Fruit fly (Drosophila melanogaster) ovary, adult (tissue): ENCODE data around the gene Takl2.
A peak's percentile ranks its signal among the peaks of the same experiment; 100 is the strongest.

ENCODE experiments used
- CG17801 ChIP-seq: fragments of 200-800 bp; optimal IDR thresholded peaks from 2 replicates; lab custom pipeline; 2019; ENCODE audit warnings: missing biosample characterization, mild to moderate bottlenecking, missing genetic modification characterization, moderate library complexity; ENCODE audit not compliant: partially characterized antibody

Gene Takl2

DNA sequence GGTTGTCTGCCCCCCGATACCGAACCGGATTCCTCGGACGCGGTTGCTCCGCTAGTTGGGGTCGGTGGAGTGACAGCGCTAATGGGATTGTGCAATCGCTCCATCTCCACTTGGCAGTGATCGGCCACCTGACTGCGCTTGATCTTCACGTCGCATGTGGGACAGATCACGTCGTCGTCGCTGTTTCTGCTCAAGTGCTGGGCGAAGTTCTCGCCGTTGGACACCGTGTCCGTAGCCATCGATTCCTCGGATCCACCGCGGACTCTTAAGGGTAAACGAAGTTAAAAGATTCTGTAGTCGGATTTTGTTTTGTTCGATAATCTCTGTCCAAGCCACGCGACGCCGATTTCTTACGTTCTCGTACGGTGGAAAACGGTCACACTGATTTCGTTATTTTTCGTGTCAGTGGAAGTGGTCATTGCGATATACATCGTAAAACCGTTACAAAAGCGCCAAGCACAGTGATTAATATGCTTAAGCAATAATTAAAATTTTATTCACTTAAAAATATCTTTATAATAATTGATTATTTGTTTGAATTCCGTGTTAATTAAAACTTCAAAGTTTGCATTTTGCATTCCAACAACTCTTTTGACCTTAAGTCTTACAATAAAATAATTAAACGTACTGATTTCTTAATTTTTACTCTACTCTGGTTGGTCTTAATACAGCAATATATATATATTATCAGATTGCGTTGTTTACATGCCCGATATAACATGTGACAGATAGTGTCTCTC is 7.5 kb downstream of the Takl2 start, which contains the start of gene RNF220:
Gene RNF220, minus strand, starts transcription at position 384 of the 740 bp plus-strand sequence.
- TF ChIP-seq CG17801 (GFP tag; lab: Kevin White, UChicago) = no peak

DNA sequence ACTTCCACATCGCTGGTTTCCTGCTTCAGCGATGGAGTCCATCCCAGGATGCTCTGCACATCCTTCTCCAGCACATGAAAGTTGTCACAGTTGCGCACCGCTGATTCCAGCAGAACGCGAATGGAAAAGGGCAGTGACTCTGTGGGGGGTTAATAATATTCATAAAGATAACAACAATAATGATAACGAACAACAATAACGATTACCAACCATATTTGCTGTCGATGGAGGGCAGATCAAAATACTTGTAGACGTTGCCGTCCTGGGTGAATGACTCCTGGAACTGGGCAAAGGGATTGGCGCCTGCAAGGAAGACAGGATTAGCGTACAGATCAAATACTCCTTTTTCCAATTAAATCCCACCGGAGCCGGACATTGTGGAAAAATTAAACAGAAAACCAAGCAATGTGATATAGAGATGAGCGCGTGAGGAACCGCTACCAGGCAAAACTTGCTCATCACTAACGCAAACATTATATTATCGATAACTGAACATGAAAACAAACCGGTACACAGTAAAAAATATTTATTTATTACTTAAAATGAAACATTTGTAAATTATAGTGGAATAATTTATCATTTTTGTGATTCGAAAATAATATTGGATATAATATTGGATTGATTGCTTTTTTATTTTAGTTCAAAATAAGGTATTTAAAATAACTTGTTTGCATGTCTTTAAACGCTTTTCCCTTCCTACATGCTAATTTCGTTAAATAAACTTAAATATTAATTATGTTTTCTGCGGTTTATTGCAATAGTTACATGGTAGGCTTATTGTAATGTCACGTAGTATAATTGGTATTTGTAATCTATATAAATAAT is 9.3 kb downstream of the Takl2 start, which contains the start of gene Irp-1A:
Gene Irp-1A, minus strand, starts transcription at position 439 of the 825 bp plus-strand sequence.
- TF ChIP-seq CG17801 (GFP tag; lab: Kevin White, UChicago) = peak; percentile 66

DNA sequence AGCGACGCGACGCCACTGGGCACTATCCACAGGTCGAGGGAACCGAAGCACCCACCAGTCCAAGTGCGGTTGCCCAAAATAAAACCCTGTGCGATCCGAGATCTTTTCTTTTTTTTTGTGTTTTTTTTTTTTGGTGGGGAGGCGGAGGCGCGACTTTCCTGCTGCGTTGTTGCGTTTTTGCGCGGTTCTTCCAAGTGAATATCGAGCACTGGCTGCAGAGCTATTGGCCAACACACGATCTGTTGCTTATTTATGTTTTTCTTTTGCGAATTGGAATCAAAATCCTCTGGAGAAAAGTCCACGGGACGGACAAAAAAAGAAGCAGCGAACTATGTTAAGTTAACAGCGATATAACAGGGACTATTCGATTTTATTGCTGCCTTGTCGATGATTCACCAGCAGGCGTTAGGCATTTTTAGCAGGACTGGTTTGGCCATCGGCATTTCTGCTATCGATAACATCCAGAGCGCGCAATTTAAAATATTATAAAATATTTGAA is 12.8 kb downstream of the Takl2 start, which contains the start of gene wge:
Gene wge, minus strand, starts transcription at position 343 of the 499 bp plus-strand sequence.
- peak; percentile 57 for TF ChIP-seq CG17801 (GFP tag; lab: Kevin White, UChicago)

DNA sequence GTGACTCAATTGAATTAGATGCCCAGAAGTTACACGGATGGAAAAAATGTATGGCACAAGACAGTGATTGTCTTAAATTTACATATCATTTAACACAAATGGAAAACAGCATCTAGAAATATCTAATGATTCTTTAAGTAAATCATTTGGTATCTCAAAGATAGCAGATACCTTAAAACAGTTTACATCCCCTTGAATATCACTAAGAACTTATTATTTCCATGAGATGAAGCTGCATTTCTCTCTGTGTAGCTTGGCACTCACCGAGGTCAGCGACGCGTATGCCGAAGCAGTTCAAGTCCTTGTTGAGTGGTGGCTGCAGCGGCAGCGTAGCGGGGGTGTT is 14.1 kb downstream of the Takl2 start:
- TF ChIP-seq CG17801 (GFP tag; lab: Kevin White, UChicago) = no peak

DNA sequence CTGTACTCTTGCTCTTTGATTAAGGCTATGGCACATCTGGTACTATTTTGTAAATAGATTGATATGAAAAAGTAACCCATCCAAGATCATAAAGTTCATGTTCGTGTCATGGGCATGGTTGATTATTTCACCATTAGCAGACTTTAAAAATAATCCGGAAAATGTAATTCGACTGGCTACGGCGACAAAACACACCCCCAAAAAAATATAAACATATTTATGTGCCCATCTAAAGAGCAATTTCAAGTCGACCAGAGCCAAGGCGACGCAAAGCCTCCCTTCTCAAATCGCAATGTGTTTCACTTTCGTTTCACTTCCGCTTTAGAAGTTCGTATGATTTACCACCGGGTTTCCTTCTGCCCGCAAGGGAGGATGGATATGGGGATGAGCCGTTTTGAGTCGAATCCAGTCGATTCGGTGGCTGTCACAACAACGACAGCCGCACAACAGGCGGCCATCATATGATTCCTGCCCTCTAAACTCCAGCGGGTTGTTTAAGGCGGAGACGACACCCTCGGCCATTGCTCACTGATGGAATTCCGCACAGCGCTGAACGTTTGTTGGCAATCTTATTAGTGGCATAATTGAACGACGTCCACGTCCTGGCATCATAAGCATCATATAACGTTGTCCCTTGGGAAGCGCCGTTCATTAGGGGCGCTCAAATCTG is 14.6 kb downstream of the Takl2 start:
- no peak for TF ChIP-seq CG17801 (GFP tag; lab: Kevin White, UChicago)

DNA sequence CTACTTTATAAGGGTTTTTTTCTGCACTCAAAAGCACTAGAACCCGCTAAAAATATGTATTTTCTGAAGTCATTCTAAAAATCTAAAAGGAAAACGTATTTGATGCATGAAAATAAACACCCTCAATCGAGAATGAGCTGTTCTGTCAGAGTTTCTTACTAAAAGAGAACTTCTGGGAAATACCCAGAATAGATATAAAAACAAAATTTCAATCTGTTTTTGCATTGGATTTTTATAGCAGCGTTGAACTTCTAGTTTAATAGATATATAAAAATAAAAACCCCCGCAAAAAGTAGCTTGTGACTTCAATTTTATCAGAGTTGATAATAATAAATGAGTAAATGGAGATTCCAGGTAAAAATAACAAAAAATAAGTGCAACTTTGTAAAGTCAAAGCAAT is 15.2 kb downstream of the Takl2 start:
- no peak for TF ChIP-seq CG17801 (GFP tag; lab: Kevin White, UChicago)

DNA sequence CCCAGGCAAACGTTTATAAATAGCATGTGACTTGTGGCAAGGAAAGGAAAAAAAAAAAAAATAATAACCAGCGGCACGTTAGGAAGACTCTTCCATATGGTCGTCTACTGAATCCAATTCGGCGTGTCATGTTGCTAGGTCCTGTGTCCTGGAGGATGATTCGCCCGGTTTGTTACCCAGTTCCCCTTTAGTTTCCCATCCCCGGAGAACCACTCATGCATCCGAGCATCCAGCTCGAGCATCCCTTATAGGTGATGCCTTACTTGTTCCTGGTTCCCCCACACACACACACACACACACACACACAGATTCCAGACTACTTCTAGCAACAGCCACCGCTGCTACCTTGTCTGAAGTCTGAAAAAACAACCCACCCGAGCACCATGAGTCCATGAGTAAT is 15.8 kb downstream of the Takl2 start:
- TF ChIP-seq CG17801 (GFP tag; lab: Kevin White, UChicago) = no peak

DNA sequence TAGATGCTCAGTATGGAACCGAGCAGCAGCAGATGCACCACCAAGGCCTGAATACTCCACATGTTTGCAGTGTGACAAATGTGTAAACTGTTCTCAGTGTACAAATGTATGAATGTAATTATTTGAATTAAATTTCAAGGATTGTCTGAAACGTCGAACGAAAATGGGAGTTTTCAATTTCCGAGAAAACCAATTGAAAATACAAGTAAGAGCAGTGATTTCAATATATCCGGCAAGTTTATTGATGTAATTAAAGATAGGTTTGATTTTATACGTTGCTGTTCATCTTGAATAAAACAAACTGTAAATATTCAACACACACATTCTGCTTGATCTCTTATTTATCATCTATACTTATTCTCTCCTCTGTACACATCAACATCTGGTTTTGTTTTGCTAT is 23.0 kb downstream of the Takl2 start, which contains the start of gene CG4907:
Gene CG4907, minus strand, starts transcription at position 101 of the 400 bp plus-strand sequence.
- TF ChIP-seq CG17801 (GFP tag; lab: Kevin White, UChicago) = no peak

DNA sequence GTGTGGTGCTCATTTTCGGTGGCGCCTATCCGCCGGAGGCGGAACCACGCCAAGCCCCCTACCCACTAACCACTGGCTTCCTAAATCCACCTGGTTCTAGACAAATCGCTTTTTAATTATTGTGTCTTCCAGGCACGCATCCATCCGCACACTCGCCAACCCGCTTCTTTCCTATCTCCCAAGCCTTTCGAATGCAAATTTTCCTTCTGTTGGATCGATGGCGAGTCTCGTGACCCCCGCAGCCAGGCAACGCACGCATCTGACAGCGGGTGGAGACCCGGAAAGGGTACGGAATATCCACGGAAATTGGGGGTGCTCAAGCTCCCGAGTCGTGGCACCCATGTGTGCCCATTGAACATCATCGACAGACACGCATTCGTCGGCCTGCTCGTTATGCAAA is 26.5 kb downstream of the Takl2 start, which contains the start of gene CG13842:
Gene CG13842, minus strand, starts transcription at position 101 of the 400 bp plus-strand sequence.
- no peak for TF ChIP-seq CG17801 (GFP tag; lab: Kevin White, UChicago)

DNA sequence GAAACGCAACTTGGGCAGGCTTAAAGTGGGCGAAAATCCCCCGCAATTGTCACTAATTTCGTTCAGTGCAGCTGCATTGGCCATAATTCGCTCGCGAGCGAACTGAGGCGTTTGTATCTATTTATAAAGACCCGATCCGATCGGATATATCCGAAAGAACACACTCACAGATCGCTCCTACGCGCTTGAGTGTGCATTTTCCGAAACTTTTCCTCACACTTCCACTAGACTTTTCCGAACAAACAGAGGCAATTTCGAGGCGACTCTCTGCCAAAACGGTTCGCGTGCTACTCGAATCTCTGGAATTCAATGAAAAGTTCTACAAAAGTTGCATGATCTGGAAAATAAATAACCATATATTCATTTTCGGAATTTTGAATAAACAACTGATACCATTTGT is 31.9 kb downstream of the Takl2 start, which contains the start of the genes CG6972 and CCAP:
Gene CG6972, plus strand, starts transcription at position 215 of the 400 bp plus-strand sequence.
Gene CCAP, minus strand, starts transcription at position 292 of the 400 bp plus-strand sequence.
- TF ChIP-seq CG17801 (GFP tag; lab: Kevin White, UChicago) = no peak

DNA sequence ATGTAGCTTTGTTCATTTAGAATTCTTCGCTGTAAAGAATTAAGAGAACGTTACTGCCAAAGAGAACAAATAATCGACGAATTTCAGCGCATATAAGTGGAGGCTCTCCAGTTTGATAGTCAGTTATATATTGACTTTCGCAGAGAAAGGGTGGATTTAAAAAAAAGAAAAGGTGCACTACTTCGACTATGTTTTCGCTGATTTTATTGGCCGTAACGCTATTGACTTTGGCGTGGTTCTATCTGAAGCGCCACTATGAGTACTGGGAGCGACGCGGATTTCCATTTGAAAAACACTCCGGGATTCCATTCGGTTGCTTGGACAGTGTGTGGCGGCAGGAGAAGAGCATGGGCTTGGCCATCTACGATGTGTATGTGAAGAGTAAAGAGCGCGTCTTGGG is 35.4 kb downstream of the Takl2 start, which contains the start of gene Cyp6d4:
Gene Cyp6d4, plus strand, starts transcription at position 112 of the 400 bp plus-strand sequence.
- no peak for TF ChIP-seq CG17801 (GFP tag; lab: Kevin White, UChicago)

DNA sequence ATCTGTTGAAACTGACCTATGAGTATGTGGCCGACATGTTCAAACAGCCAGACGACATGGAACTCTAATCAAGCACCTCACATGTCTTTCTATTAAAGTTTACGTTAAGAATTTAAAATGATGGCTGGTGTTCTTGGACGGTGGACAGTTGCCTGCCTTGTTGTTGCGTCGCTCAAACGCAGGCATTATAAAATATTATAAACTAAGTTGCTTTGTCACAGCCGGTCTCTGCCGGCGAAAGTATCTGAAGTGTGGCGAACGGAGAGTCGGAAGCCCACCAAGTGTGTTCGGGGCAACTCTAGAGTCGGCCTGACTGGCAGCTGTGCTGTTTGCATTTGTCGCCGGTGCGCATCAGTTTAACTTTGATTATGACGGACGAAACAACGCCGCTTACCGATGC is 39.0 kb downstream of the Takl2 start, which contains the start of gene cd:
Gene cd, plus strand, starts transcription at position 301 of the 400 bp plus-strand sequence.
- no peak for TF ChIP-seq CG17801 (GFP tag; lab: Kevin White, UChicago)

DNA sequence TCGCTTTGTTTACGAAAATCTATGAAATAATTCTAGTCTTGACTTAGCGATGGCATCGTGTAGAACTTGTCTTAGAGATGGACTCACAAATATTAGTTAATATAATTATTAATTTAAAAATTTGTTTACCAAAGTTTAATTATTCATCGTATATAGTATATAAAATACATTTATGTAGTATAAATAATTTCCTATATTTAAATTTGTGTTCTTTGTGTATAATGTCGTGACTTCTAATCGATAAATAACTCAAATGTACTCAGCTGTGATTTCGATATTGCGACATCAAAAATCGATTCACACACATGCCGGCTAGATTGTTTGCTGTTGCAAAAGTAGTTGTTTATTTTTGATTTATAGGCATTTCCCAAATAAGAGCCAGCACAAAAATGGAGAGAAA is 43.3 kb downstream of the Takl2 start, which contains the start of the genes wfs1 and Nup133:
Gene wfs1, minus strand, starts transcription at position 70 of the 400 bp plus-strand sequence.
Gene Nup133, plus strand, starts transcription at position 297 of the 400 bp plus-strand sequence.
- peak; percentile 92 for TF ChIP-seq CG17801 (GFP tag; lab: Kevin White, UChicago)

DNA sequence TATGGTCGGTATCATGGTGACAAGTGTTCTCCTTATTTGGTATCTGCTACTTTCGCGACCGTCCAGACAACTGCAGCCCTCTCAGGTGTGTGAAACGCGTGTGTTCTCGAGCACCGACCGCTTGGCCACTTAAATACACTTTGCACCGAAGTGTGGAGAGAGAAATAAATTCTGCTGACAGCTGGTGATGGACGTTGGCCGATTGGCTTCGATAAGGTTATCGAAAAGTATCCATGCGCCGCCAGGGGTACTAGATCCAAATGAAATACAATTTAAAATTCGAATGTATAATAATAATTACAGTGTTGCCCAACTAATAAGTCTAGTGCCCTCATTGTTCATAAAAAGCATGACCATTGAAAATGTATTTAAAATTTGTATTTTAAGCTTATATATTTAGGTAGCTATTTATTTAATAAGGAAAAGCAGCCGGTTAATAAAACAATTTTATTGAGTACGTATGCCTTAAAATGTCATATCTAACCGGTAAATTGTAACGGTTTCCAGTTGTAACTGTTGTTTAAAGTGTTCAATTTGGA is 47.2 kb downstream of the Takl2 start, which contains the start of the genes Gclm and CG17625:
Gene Gclm, minus strand, starts transcription at position 175 of the 539 bp plus-strand sequence.
Gene CG17625, plus strand, starts transcription at position 514 of the 539 bp plus-strand sequence.
- peak; percentile 83 for TF ChIP-seq CG17801 (GFP tag; lab: Kevin White, UChicago)
